Worm (Caenorhabditis elegans) whole organism, L4/young adult: ENCODE results near the gene fbxa-181.

Experiments
- W03F9.2 ChIP-seq: fragments of 150-350 bp; optimal IDR thresholded peaks from 2 replicates; lab custom pipeline; 2014; ENCODE audit warnings: missing biosample characterization, missing genetic modification characterization
- dao-5 ChIP-seq: sonication (generic microtip); optimal IDR thresholded peaks from 2 replicates; lab custom pipeline; 2016; ENCODE audit warnings: missing genotype, missing genetic modification characterization, moderate library complexity, missing compliant biosample characterization
- him-1 ChIP-seq: sonication (generic microtip); optimal IDR thresholded peaks from 2 replicates; lab custom pipeline; 2016; ENCODE audit warnings: missing genotype, missing genetic modification reagents, missing genetic modification characterization, missing compliant biosample characterization

DNA sequence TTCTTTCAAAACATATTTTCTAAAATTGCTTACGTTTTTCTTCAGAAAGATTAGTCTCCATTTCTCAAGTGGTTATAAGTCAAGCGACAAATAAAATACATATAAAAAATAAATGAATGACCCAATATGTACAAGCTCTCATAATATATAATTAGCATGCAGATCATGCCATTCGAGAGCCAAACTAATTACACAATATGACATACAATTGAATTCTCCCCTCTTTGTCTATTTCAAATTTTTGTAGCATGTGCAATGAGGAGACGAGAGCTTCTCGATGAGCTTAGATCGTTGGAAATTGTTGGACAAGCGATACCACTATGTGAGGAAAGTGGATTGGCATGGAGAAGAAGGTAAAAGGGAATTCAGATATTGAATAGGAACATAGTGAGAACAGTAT lies 18.4 kb upstream of the fbxa-181 start, which contains the start of gene hlh-34:
- no peak for TF ChIP-seq him-1
- no peak for TF ChIP-seq dao-5 (tag; lab: Kevin White, UChicago)
- no peak for TF ChIP-seq W03F9.2 (tag; lab: Kevin White, UChicago)
